Worm (Caenorhabditis elegans) whole organism, early embryonic: ENCODE results near the gene srd-42.

Source experiments
- B0310.2 ChIP-seq: sonication (generic microtip); optimal IDR thresholded peaks from 2 replicates; lab custom pipeline; 2016; ENCODE audit warnings: mild to moderate bottlenecking, missing genetic modification characterization, missing compliant biosample characterization
- F13C5.2 ChIP-seq: sonication (generic microtip); optimal IDR thresholded peaks from 2 replicates; lab custom pipeline; 2017; ENCODE audit warnings: mild to moderate bottlenecking, missing genetic modification characterization, inconsistent platforms, missing compliant biosample characterization
- aly-1 ChIP-seq: sonication (generic microtip); optimal IDR thresholded peaks from 2 replicates; lab custom pipeline; 2016; ENCODE audit warnings: missing genetic modification characterization, missing compliant biosample characterization
- ama-1 ChIP-seq: fragments of 150-350 bp; optimal IDR thresholded peaks from 2 replicates; lab custom pipeline; 2014
- ceh-13 ChIP-seq: fragments of 200-800 bp; sonication (Bioruptor generic); optimal IDR thresholded peaks from 2 replicates; lab custom pipeline; 2018; ENCODE audit warnings: mild to moderate bottlenecking, missing genetic modification characterization, missing compliant biosample characterization
- ceh-36 ChIP-seq: sonication (generic microtip); optimal IDR thresholded peaks from 2 replicates; lab custom pipeline; 2016; ENCODE audit warnings: missing genetic modification characterization, inconsistent platforms, missing compliant biosample characterization
- ets-7 ChIP-seq: sonication (generic microtip); optimal IDR thresholded peaks from 2 replicates; lab custom pipeline; 2016; ENCODE audit warnings: missing genotype, missing genetic modification characterization, missing compliant biosample characterization
- flt-1 ChIP-seq: fragments of 200-800 bp; sonication (Bioruptor generic); IDR thresholded peaks from 2 replicates; pipeline ENCODE4 v1.3.6; 2022; ENCODE audit warnings: missing genetic modification characterization, missing compliant biosample characterization
- hmbx-1 ChIP-seq: sonication (generic microtip); optimal IDR thresholded peaks from 2 replicates; lab custom pipeline; 2016; ENCODE audit warnings: mild to moderate bottlenecking, missing genetic modification characterization, missing compliant biosample characterization
- hmg-4 ChIP-seq: fragments of 200-800 bp; sonication (Bioruptor generic); optimal IDR thresholded peaks from 2 replicates; lab custom pipeline; 2018; ENCODE audit warnings: mild to moderate bottlenecking, missing genetic modification characterization, missing compliant biosample characterization
- hnd-1 ChIP-seq: sonication (generic microtip); optimal IDR thresholded peaks from 2 replicates; lab custom pipeline; 2016; ENCODE audit warnings: missing genetic modification characterization, missing compliant biosample characterization
- pes-1 ChIP-seq: fragments of 200-800 bp; sonication (Bioruptor generic); IDR thresholded peaks from 2 replicates; pipeline ENCODE4 v1.3.6; 2022; ENCODE audit warnings: missing genetic modification reagents, missing genetic modification characterization, missing compliant biosample characterization
- scrt-1 ChIP-seq: fragments of 200-800 bp; sonication (Bioruptor generic); IDR thresholded peaks from 2 replicates; pipeline ENCODE4 v1.3.6; 2022; ENCODE audit warnings: missing genetic modification characterization, missing compliant biosample characterization
- sea-1 ChIP-seq: fragments of 200-800 bp; sonication (Bioruptor generic); conservative IDR thresholded peaks from 2 replicates; pipeline ENCODE4 v1.3.6; 2022; ENCODE audit warnings: missing genetic modification characterization, missing compliant biosample characterization
- tbx-11 ChIP-seq: fragments of 200-800 bp; sonication (Bioruptor generic); IDR thresholded peaks from 2 replicates; pipeline ENCODE4 v1.3.6; 2022; ENCODE audit warnings: missing genetic modification characterization, missing compliant biosample characterization
- tbx-37 ChIP-seq: fragments of 200-800 bp; sonication (Bioruptor generic); conservative IDR thresholded peaks from 2 replicates; pipeline ENCODE4 v1.3.6; 2022; ENCODE audit warnings: missing genetic modification reagents, missing genetic modification characterization, missing compliant biosample characterization
- tra-4 ChIP-seq: sonication (generic microtip); optimal IDR thresholded peaks from 2 replicates; lab custom pipeline; 2017; ENCODE audit warnings: missing genetic modification characterization, missing compliant biosample characterization

Gene srd-42

DNA sequence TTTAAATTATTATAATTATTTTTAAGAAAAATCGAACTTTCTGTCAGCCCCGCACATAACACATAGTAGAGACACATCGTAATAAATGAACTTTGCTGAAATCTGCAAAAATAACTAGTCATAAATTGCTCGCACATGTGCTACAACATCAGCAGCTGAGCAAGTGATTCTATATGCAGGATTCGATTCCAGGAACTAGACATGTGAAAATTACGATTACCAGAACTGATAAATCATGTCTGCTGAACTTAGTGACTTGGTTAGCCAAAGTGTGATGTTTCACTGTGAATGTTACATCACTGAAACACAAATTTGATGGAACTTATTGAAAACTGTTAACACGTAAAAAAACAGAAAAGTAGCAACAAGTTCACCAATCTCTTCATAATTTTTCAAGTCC is 44.0 kb upstream of the srd-42 start:
- TF ChIP-seq ets-7, result no peak
- TF ChIP-seq sea-1 (GFP tag; lab: Robert Waterston, UW), result no peak
- TF ChIP-seq flt-1 (GFP tag; lab: Robert Waterston, UW), result no peak
- no peak for TF ChIP-seq hmg-4
- no peak for TF ChIP-seq hnd-1 (tag; lab: Kevin White, UChicago)
- no peak for TF ChIP-seq aly-1 (tag; lab: Kevin White, UChicago)
- no peak for TF ChIP-seq ceh-36 (tag; lab: Kevin White, UChicago)
- TF ChIP-seq tbx-11, result no peak
- no peak for TF ChIP-seq hmbx-1 (tag; lab: Kevin White, UChicago)
- no peak for TF ChIP-seq ceh-13 (GFP tag; lab: Kevin White, UChicago)
- TF ChIP-seq scrt-1 (GFP tag; lab: Robert Waterston, UW), result no peak
- no peak for TF ChIP-seq pes-1 (GFP tag; lab: Robert Waterston, UW)
- no peak for TF ChIP-seq B0310.2 (tag; lab: Kevin White, UChicago)
- TF ChIP-seq F13C5.2, result no peak
- no peak for TF ChIP-seq tbx-37 (GFP tag; lab: Robert Waterston, UW)

DNA sequence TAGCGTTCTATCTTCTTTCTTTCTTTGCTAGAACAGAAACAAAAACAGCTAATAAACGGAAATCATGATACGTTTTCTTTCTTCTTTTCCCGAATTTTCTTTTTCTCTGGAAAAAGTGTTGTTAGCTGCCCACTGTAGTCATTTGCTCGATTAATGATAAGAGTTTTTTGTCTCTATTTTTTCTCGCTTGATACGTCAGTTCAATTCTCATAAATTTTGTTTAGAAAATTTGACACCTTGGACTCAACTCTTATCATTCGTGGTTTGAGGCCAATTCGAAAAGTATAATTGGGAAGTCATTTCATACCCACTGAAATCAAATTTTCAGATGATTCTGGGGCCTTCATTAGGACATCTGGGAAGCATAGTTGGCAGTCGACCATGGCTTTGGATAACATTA is 38.6 kb upstream of the srd-42 start:
- no peak for TF ChIP-seq pes-1 (GFP tag; lab: Robert Waterston, UW)
- TF ChIP-seq ets-7, result no peak
- TF ChIP-seq ama-1 (lab: Kevin White, UChicago), result no peak
- TF ChIP-seq tra-4 (tag; lab: Kevin White, UChicago), result no peak
- no peak for TF ChIP-seq sea-1 (GFP tag; lab: Robert Waterston, UW)
- TF ChIP-seq ceh-36 (tag; lab: Kevin White, UChicago), result no peak
- no peak for TF ChIP-seq tbx-37 (GFP tag; lab: Robert Waterston, UW)
- no peak for TF ChIP-seq ceh-13 (GFP tag; lab: Kevin White, UChicago)

DNA sequence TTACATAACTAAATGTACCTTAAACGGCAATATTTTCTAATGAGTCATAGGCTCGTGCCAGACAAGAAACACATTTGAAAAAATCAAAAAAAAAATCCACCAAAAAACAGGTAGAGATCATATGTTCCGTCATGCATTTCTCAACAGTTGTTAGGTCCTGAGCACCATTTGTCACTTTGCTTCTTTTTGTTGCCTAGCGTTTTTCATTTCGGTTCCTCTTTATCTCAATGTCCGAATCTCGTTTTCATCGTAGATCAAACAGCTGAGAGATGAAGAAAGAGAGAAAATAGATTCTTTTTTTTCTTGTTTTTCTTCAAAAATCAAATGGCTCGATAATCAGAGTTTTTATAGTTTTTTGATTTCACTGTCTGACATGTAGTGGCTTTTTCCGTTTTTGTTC is 37.7 kb upstream of the srd-42 start:
- TF ChIP-seq tbx-37 (GFP tag; lab: Robert Waterston, UW) (no peak), pes-1 (GFP tag; lab: Robert Waterston, UW) (no peak), sea-1 (GFP tag; lab: Robert Waterston, UW) (no peak), B0310.2 (tag; lab: Kevin White, UChicago) (no peak), tbx-11 (no peak), hnd-1 (tag; lab: Kevin White, UChicago) (no peak), aly-1 (tag; lab: Kevin White, UChicago) (no peak), hmbx-1 (tag; lab: Kevin White, UChicago) (no peak)

DNA sequence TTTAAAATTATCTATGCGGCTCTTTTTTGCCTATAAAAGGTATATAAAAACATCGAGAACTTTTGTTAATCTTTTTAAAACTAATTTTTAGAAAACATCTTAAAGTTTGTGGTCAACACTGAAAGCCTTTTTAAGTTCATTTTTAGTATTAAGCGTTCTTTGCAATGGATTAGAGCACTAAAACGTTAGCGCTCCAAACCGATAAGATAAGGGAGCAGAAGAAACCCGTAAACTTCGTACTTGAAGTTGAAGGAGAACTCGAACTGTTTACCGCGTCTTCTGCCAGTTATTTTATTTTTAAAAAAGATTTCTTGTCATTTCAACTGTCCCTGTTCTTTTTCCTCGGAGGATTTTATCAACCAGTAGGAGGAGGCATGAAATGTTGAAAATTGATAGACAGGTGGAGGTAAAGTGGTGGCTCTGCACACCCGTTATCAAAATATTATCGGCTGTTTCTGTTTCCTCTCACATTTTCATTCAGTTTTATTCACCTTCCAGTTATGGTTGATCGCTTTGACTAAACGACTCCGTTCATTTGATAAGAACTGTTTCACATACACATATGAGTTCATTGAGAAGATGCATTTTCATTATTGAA is 35.9 kb upstream of the srd-42 start:
- TF ChIP-seq ets-7, result no peak
- no peak for TF ChIP-seq scrt-1 (GFP tag; lab: Robert Waterston, UW)
- no peak for TF ChIP-seq pes-1 (GFP tag; lab: Robert Waterston, UW)
- TF ChIP-seq hnd-1 (tag; lab: Kevin White, UChicago), result no peak
- no peak for TF ChIP-seq B0310.2 (tag; lab: Kevin White, UChicago)
- no peak for TF ChIP-seq flt-1 (GFP tag; lab: Robert Waterston, UW)
- no peak for TF ChIP-seq tra-4 (tag; lab: Kevin White, UChicago)
- no peak for TF ChIP-seq tbx-11
- no peak for TF ChIP-seq ama-1 (lab: Kevin White, UChicago)
- TF ChIP-seq F13C5.2, result no peak
- TF ChIP-seq sea-1 (GFP tag; lab: Robert Waterston, UW), result no peak
- no peak for TF ChIP-seq aly-1 (tag; lab: Kevin White, UChicago)
- no peak for TF ChIP-seq hmg-4
- TF ChIP-seq hmbx-1 (tag; lab: Kevin White, UChicago), result no peak
- TF ChIP-seq tbx-37 (GFP tag; lab: Robert Waterston, UW), result no peak
- no peak for TF ChIP-seq ceh-36 (tag; lab: Kevin White, UChicago)
- TF ChIP-seq ceh-13 (GFP tag; lab: Kevin White, UChicago), result no peak

DNA sequence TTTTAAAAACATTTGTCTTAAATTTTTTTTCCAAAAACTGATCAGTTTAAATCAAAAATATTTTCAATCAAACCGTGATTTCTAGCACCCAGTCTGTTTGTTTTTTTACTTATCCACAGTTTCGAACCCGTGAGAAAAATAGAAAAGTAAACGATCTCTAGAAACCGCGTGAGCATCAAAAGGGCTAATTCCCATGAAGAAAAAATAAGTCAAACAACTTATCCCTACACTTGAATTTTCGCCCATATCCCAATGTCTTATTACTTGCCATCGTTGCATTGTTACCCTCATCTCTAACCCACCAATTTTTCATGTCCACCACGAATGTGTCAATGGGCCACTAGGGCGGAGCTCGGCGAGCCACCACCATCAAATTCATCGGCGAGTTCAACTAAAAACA is 34.5 kb upstream of the srd-42 start, which contains the start of gene ptr-24:
Gene ptr-24, plus strand, starts transcription at position 301 of the 400 bp plus-strand sequence.
- TF ChIP-seq sea-1 (GFP tag; lab: Robert Waterston, UW) (no peak), ets-7 (no peak), flt-1 (GFP tag; lab: Robert Waterston, UW) (no peak), ama-1 (lab: Kevin White, UChicago) (no peak)

DNA sequence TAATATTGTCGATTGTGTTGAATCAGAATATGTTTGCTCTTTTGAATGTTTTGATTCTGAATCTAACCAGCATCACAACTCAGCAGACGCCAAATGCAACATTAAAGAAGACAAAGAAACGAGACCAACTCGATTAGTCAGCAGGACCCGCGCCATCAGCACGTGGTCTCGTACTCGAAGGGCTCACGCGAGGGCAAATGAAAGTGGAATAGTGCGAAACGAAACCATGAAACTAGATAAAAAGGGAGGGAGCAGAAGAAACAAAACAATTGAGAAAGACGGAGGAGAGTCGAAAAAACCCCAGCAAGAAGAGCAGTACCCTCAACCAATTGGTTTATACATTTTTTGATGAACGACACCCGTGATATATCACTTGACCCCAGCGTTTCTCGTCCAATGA is 33.7 kb upstream of the srd-42 start:
- TF ChIP-seq pes-1 (GFP tag; lab: Robert Waterston, UW) (no peak), F13C5.2 (no peak), scrt-1 (GFP tag; lab: Robert Waterston, UW) (no peak), tbx-11 (no peak), ceh-36 (tag; lab: Kevin White, UChicago) (no peak), hnd-1 (tag; lab: Kevin White, UChicago) (no peak), aly-1 (tag; lab: Kevin White, UChicago) (no peak), tra-4 (tag; lab: Kevin White, UChicago) (no peak)

DNA sequence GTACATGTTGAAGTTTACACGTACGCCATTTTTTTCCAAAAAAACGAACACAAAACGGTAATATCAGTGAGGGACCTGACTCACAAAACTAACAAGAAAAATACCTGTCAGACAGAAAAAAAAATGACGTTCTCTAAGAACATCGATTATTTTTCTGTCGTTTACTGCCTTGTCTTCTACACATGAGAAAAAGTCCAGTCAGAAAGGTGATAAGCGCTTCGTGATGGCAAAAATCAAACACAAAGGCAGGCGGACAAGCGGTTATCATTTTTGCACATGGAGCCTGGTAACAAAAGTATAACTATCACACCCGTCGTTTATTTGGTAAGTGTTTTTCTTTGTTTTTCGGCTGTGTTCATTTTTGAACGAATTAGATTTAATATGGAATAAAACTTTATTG is 30.6 kb upstream of the srd-42 start, which contains the start of gene F46G10.4:
Gene F46G10.4, plus strand, starts transcription at position 212 of the 400 bp plus-strand sequence.
- TF ChIP-seq hmbx-1 (tag; lab: Kevin White, UChicago), result no peak
- no peak for TF ChIP-seq tbx-37 (GFP tag; lab: Robert Waterston, UW)
- no peak for TF ChIP-seq flt-1 (GFP tag; lab: Robert Waterston, UW)
- TF ChIP-seq sea-1 (GFP tag; lab: Robert Waterston, UW), result no peak
- TF ChIP-seq aly-1 (tag; lab: Kevin White, UChicago), result no peak
- no peak for TF ChIP-seq ama-1 (lab: Kevin White, UChicago)
- TF ChIP-seq scrt-1 (GFP tag; lab: Robert Waterston, UW), result no peak
